Fruit fly (Drosophila melanogaster) whole organism, embryonic: ENCODE results near the gene RpL34b.

Source experiments
- Bteb2 ChIP-seq: fragments of 200-800 bp; sonication (Bioruptor generic); optimal IDR thresholded peaks from 2 replicates; lab custom pipeline; 2016; ENCODE audit warnings: missing biosample characterization, missing genetic modification characterization
- CG1024 ChIP-seq: fragments of 200-800 bp; sonication (Bioruptor generic); IDR thresholded peaks from 2 replicates; pipeline ENCODE4 v1.3.6; 2022; ENCODE audit warnings: missing biosample characterization, missing genetic modification characterization
- CG14710 ChIP-seq: fragments of 200-800 bp; sonication (Bioruptor generic); optimal IDR thresholded peaks from 3 replicates; lab custom pipeline; 2019; ENCODE audit warnings: missing biosample characterization, mild to moderate bottlenecking, missing genetic modification characterization, moderate library complexity
- CG31365 ChIP-seq: fragments of 200-800 bp; sonication (Bioruptor generic); optimal IDR thresholded peaks from 2 replicates; lab custom pipeline; 2018; ENCODE audit warnings: missing biosample characterization, mild to moderate bottlenecking, missing genetic modification characterization
- CG5953 ChIP-seq: fragments of 200-800 bp; sonication (Bioruptor generic); IDR thresholded peaks from 2 replicates; pipeline ENCODE4 v1.3.6; 2022; ENCODE audit warnings: missing biosample characterization, missing genetic modification characterization
- Deaf1 ChIP-seq: fragments of 200-800 bp; optimal IDR thresholded peaks from 3 replicates; lab custom pipeline; 2019; ENCODE audit warnings: missing biosample characterization, mild to moderate bottlenecking, missing genetic modification characterization, moderate library complexity
- az2 ChIP-seq: fragments of 200-800 bp; sonication (Bioruptor generic); optimal IDR thresholded peaks from 3 replicates; lab custom pipeline; 2016; ENCODE audit warnings: missing biosample characterization, missing genetic modification characterization
- corto ChIP-seq: fragments of 200-800 bp; sonication (Bioruptor generic); optimal IDR thresholded peaks from 2 replicates; lab custom pipeline; 2016; ENCODE audit warnings: missing biosample characterization, mild to moderate bottlenecking, missing genetic modification characterization, moderate library complexity
- hkb ChIP-seq, 2 experiments: fragments of 200-800 bp in 1 of 2; fragments of >200 bp in 1 of 2; sonication (Bioruptor generic) in 1 of 2; IDR thresholded peaks in 1 of 2; optimal IDR thresholded peaks in 1 of 2; 2 replicates each; pipeline versions ENCODE4 v1.3.6 to Lab custom; 2017 to 2022; ENCODE audit warnings: missing biosample characterization in 1 of 2, missing genetic modification characterization in 1 of 2
- odd ChIP-seq: fragments of 200-800 bp; sonication (Bioruptor generic); optimal IDR thresholded peaks from 2 replicates; lab custom pipeline; 2017; ENCODE audit warnings: missing biosample characterization, mild to moderate bottlenecking, missing genetic modification characterization
- pan ChIP-seq, 4 experiments: fragments of >200 bp in 3 of 4; fragments of 200-800 bp in 1 of 4; sonication (Bioruptor generic) in 1 of 4; optimal IDR thresholded peaks in 3 of 4; IDR thresholded peaks in 1 of 4; 2 replicates each; pipeline versions ENCODE4 v1.3.6 to Lab custom; 2017 to 2022; ENCODE audit warnings: missing biosample characterization in 2 of 4, missing genetic modification characterization in 2 of 4, mixed read lengths in 1 of 4
- prd ChIP-seq, 3 experiments: fragments of >200 bp in 2 of 3; fragments of 200-800 bp in 1 of 3; sonication (Bioruptor generic) in 1 of 3; optimal IDR thresholded peaks in 2 of 3; IDR thresholded peaks in 1 of 3; 2 replicates in 2 of 3; 3 replicates in 1 of 3; pipeline versions ENCODE4 v1.3.6 to Lab custom; 2017 to 2022; ENCODE audit warnings: missing biosample characterization in 1 of 3, missing genetic modification characterization in 1 of 3
- salm ChIP-seq: fragments of 200-800 bp; sonication (Bioruptor generic); optimal IDR thresholded peaks from 2 replicates; lab custom pipeline; 2018; ENCODE audit warnings: missing biosample characterization, mild to moderate bottlenecking, missing genetic modification characterization
- tll ChIP-seq, 2 experiments: fragments of 200-800 bp in 1 of 2; fragments of >200 bp in 1 of 2; sonication (Bioruptor generic) in 1 of 2; optimal IDR thresholded peaks; 2 replicates each; lab custom pipeline; 2017 to 2019; ENCODE audit warnings: missing biosample characterization in 2 of 2, missing genetic modification characterization in 2 of 2, mild to moderate bottlenecking in 1 of 2, moderate library complexity in 1 of 2

DNA sequence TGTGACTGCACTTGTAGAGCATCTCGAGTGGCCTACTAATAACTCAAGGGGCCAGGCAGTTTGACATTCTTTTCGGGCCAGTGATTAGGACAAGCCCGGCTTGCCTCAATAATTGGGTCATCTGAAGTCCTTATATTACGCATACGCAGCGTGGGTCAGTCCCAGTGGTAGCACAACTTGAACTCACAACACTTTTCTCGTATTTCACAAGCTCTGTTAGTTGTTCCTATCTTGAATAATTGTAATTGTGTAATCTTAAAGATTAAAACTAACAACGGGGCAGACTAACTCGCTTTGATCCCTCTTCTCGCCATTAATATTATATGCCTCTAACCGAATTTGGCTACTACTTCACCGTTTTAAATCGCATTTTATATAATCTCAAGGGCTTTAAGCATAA, 34.9 kb upstream of the RpL34b start:
- TF ChIP-seq tll (GFP tag; optimal IDR thresholded peaks at IDR 0.05; lab: Kevin White, UChicago) (no peak), corto (GFP tag; lab: Kevin White, UChicago) (no peak), prd (optimal IDR thresholded peaks at IDR 0.05; lab: Kevin White, UChicago) (no peak), prd (GFP tag; IDR thresholded peaks at IDR 0.05; lab: Robert Waterston, UW) (no peak), CG1024 (GFP tag; lab: Robert Waterston, UW) (no peak), CG14710 (tag; lab: Kevin White, UChicago) (no peak), odd (no peak), salm (no peak), az2 (GFP tag; lab: Kevin White, UChicago) (no peak), hkb (optimal IDR thresholded peaks at IDR 0.05; lab: Kevin White, UChicago) (no peak), hkb (GFP tag; IDR thresholded peaks at IDR 0.05; lab: Robert Waterston, UW) (no peak), pan (optimal IDR thresholded peaks at IDR 0.05; lab: Kevin White, UChicago) (no peak), pan (GFP tag; optimal IDR thresholded peaks at IDR 0.05 in 1 of 2, IDR thresholded peaks at IDR 0.05 in 1 of 2) (no peak), CG5953 (GFP tag; lab: Robert Waterston, UW) (no peak), Deaf1 (tag; lab: Kevin White, UChicago) (no peak), Bteb2 (GFP tag; lab: Kevin White, UChicago) (no peak), CG31365 (tag; lab: Kevin White, UChicago) (no peak)
